Worm (Caenorhabditis elegans) whole organism, late embryonic: ENCODE data around the gene B0244.7.

Experiments
- C08G9.2 ChIP-seq: sonication (generic microtip); optimal IDR thresholded peaks from 2 replicates; lab custom pipeline; 2016; ENCODE audit warnings: mild to moderate bottlenecking, missing genetic modification characterization, moderate library complexity, missing compliant biosample characterization
- C38D4.7 ChIP-seq: fragments of 200-800 bp; sonication (Bioruptor generic); optimal IDR thresholded peaks from 2 replicates; lab custom pipeline; 2018; ENCODE audit warnings: mild to moderate bottlenecking, missing genetic modification characterization, moderate library complexity, missing compliant biosample characterization
- F13H6.1 ChIP-seq: sonication (generic microtip); optimal IDR thresholded peaks from 2 replicates; lab custom pipeline; 2016; ENCODE audit warnings: missing genetic modification characterization, missing compliant biosample characterization
- K02D7.2 ChIP-seq: sonication (generic microtip); optimal IDR thresholded peaks from 2 replicates; lab custom pipeline; 2017; ENCODE audit warnings: mild to moderate bottlenecking, missing genetic modification characterization, missing compliant biosample characterization
- K09A11.1 ChIP-seq: sonication (generic microtip); optimal IDR thresholded peaks from 2 replicates; lab custom pipeline; 2017; ENCODE audit warnings: antibody characterized with exemption, mild to moderate bottlenecking, missing genetic modification characterization, missing compliant biosample characterization; ENCODE audit not compliant: insufficient read depth
- T23F11.4 ChIP-seq: fragments of 200-800 bp; sonication (Bioruptor generic); optimal IDR thresholded peaks from 2 replicates; lab custom pipeline; 2018; ENCODE audit warnings: mild to moderate bottlenecking, missing genetic modification characterization, missing compliant biosample characterization
- Y22D7AL.16 ChIP-seq: sonication (generic microtip); optimal IDR thresholded peaks from 2 replicates; lab custom pipeline; 2016; ENCODE audit warnings: missing genetic modification characterization, missing compliant biosample characterization
- ahr-1 ChIP-seq: sonication (generic microtip); optimal IDR thresholded peaks from 2 replicates; lab custom pipeline; 2016; ENCODE audit warnings: missing genetic modification characterization, missing compliant biosample characterization
- ceh-18 ChIP-seq: sonication (generic microtip); optimal IDR thresholded peaks from 2 replicates; lab custom pipeline; 2016; ENCODE audit warnings: missing genetic modification characterization, missing compliant biosample characterization
- ceh-19 ChIP-seq: fragments of 200-800 bp; sonication (Bioruptor generic); optimal IDR thresholded peaks from 2 replicates; lab custom pipeline; 2018; ENCODE audit warnings: mild to moderate bottlenecking, missing genetic modification characterization, missing compliant biosample characterization
- ceh-22 ChIP-seq: sonication (generic microtip); optimal IDR thresholded peaks from 2 replicates; lab custom pipeline; 2017; ENCODE audit warnings: missing biosample characterization, missing genetic modification characterization
- ceh-24 ChIP-seq: sonication (generic microtip); optimal IDR thresholded peaks from 2 replicates; lab custom pipeline; 2016; ENCODE audit warnings: mild to moderate bottlenecking, missing genetic modification characterization, missing compliant biosample characterization
- ceh-30 ChIP-seq: fragments of 150-350 bp; optimal IDR thresholded peaks from 2 replicates; lab custom pipeline; 2014; ENCODE audit warnings: missing biosample characterization, missing genetic modification characterization
- ceh-31 ChIP-seq: sonication (generic microtip); optimal IDR thresholded peaks from 2 replicates; lab custom pipeline; 2016; ENCODE audit warnings: missing genetic modification characterization, missing compliant biosample characterization
- ceh-45 ChIP-seq: fragments of 200-800 bp; sonication (Bioruptor generic); IDR thresholded peaks from 2 replicates; pipeline ENCODE4 v1.3.6; 2022; ENCODE audit warnings: missing genetic modification reagents, missing genetic modification characterization, missing compliant biosample characterization
- ceh-6 ChIP-seq: fragments of 200-800 bp; sonication (Bioruptor generic); optimal IDR thresholded peaks from 2 replicates; lab custom pipeline; 2018; ENCODE audit warnings: mild to moderate bottlenecking, missing genetic modification characterization, missing compliant biosample characterization
- che-1 ChIP-seq: sonication (generic microtip); optimal IDR thresholded peaks from 2 replicates; lab custom pipeline; 2016; ENCODE audit warnings: mild to moderate bottlenecking, missing genetic modification characterization, missing compliant biosample characterization
- dmd-4 ChIP-seq: sonication (generic microtip); optimal IDR thresholded peaks from 2 replicates; lab custom pipeline; 2016; ENCODE audit warnings: borderline replicate concordance, missing genetic modification characterization, missing compliant biosample characterization
- dve-1 ChIP-seq: sonication (generic microtip); optimal IDR thresholded peaks from 2 replicates; lab custom pipeline; 2017; ENCODE audit warnings: antibody characterized with exemption, mild to moderate bottlenecking, missing genetic modification characterization, missing compliant biosample characterization
- elt-2 ChIP-seq: sonication (generic microtip); optimal IDR thresholded peaks from 2 replicates; lab custom pipeline; 2016; ENCODE audit warnings: missing genetic modification reagents, missing genetic modification characterization, missing compliant biosample characterization
- elt-4 ChIP-seq: sonication (generic microtip); optimal IDR thresholded peaks from 2 replicates; lab custom pipeline; 2016; ENCODE audit warnings: missing genetic modification characterization, missing compliant biosample characterization
- ets-4 ChIP-seq: sonication (generic microtip); optimal IDR thresholded peaks from 2 replicates; lab custom pipeline; 2016; ENCODE audit warnings: missing genetic modification characterization, missing compliant biosample characterization
- fkh-10 ChIP-seq: fragments of 150-350 bp; optimal IDR thresholded peaks from 2 replicates; lab custom pipeline; 2014; ENCODE audit warnings: missing biosample characterization, missing genetic modification reagents, missing genetic modification characterization
- fkh-6 ChIP-seq: sonication (generic microtip); optimal IDR thresholded peaks from 2 replicates; lab custom pipeline; 2016; ENCODE audit warnings: missing genetic modification characterization, missing compliant biosample characterization
- hlh-30 ChIP-seq: sonication (generic microtip); optimal IDR thresholded peaks from 2 replicates; lab custom pipeline; 2017; ENCODE audit warnings: antibody characterized with exemption, missing genetic modification characterization, missing compliant biosample characterization; ENCODE audit not compliant: insufficient read depth
- hlh-6 ChIP-seq: sonication (generic microtip); optimal IDR thresholded peaks from 2 replicates; lab custom pipeline; 2016; ENCODE audit warnings: missing genotype, missing genetic modification characterization, missing compliant biosample characterization
- hlh-8 ChIP-seq: sonication (generic microtip); optimal IDR thresholded peaks from 2 replicates; lab custom pipeline; 2016; ENCODE audit warnings: missing genotype, missing genetic modification characterization, missing compliant biosample characterization
- lim-6 ChIP-seq: sonication (generic microtip); optimal IDR thresholded peaks from 2 replicates; lab custom pipeline; 2016; ENCODE audit warnings: missing genetic modification characterization, missing compliant biosample characterization
- lin-11 ChIP-seq: fragments of 200-800 bp; sonication (Bioruptor generic); optimal IDR thresholded peaks from 2 replicates; lab custom pipeline; 2018; ENCODE audit warnings: mild to moderate bottlenecking, missing genetic modification characterization, missing compliant biosample characterization
- madf-2 ChIP-seq: sonication (generic microtip); optimal IDR thresholded peaks from 2 replicates; lab custom pipeline; 2017; ENCODE audit warnings: missing genetic modification characterization, missing compliant biosample characterization
- nfya-1 ChIP-seq: sonication (generic microtip); optimal IDR thresholded peaks from 2 replicates; lab custom pipeline; 2017; ENCODE audit warnings: missing genetic modification characterization, mild to moderate bottlenecking, missing compliant biosample characterization, antibody characterized with exemption, moderate library complexity
- nhr-11 ChIP-seq: fragments of 150-350 bp; optimal IDR thresholded peaks from 2 replicates; lab custom pipeline; 2014; ENCODE audit warnings: missing biosample characterization, missing genetic modification characterization
- nhr-232 ChIP-seq: sonication (generic microtip); optimal IDR thresholded peaks from 2 replicates; lab custom pipeline; 2016; ENCODE audit warnings: missing genetic modification characterization, missing compliant biosample characterization
- npax-4 ChIP-seq: sonication (generic microtip); optimal IDR thresholded peaks from 2 replicates; lab custom pipeline; 2016; ENCODE audit warnings: missing genetic modification characterization, missing compliant biosample characterization
- pat-9 ChIP-seq: fragments of 200-800 bp; sonication (Bioruptor generic); optimal IDR thresholded peaks from 2 replicates; lab custom pipeline; 2018; ENCODE audit warnings: mild to moderate bottlenecking, missing genetic modification characterization, moderate library complexity, missing compliant biosample characterization
- pax-1 ChIP-seq: fragments of 150-350 bp; optimal IDR thresholded peaks from 2 replicates; lab custom pipeline; 2014; ENCODE audit warnings: missing biosample characterization, missing genetic modification characterization
- pha-2 ChIP-seq: sonication (generic microtip); optimal IDR thresholded peaks from 2 replicates; lab custom pipeline; 2017; ENCODE audit warnings: mild to moderate bottlenecking, missing genetic modification characterization, missing compliant biosample characterization
- pha-4 ChIP-seq: fragments of 150-350 bp; optimal IDR thresholded peaks from 2 replicates; lab custom pipeline; 2018; ENCODE audit warnings: missing biosample characterization, missing genetic modification reagents, missing genetic modification characterization
- pqm-1 ChIP-seq: sonication (generic microtip); optimal IDR thresholded peaks from 2 replicates; lab custom pipeline; 2016; ENCODE audit warnings: missing genetic modification characterization, missing compliant biosample characterization
- pros-1 ChIP-seq: fragments of 150-350 bp; optimal IDR thresholded peaks from 2 replicates; lab custom pipeline; 2014; ENCODE audit warnings: missing biosample characterization, missing genetic modification reagents, missing genetic modification characterization
- ref-2 ChIP-seq: sonication (generic microtip); optimal IDR thresholded peaks from 2 replicates; lab custom pipeline; 2016; ENCODE audit warnings: missing genetic modification characterization, missing compliant biosample characterization
- sdc-2 ChIP-seq: sonication (generic microtip); optimal IDR thresholded peaks from 2 replicates; lab custom pipeline; 2016; ENCODE audit warnings: missing genotype, missing genetic modification characterization, missing compliant biosample characterization
- sox-2 ChIP-seq: fragments of 200-800 bp; sonication (Bioruptor generic); IDR thresholded peaks from 2 replicates; pipeline ENCODE4 v1.3.6; 2022; ENCODE audit warnings: missing genetic modification reagents, missing genetic modification characterization, missing compliant biosample characterization
- sox-4 ChIP-seq: sonication (generic microtip); optimal IDR thresholded peaks from 2 replicates; lab custom pipeline; 2017; ENCODE audit warnings: mild to moderate bottlenecking, missing genetic modification characterization, inconsistent platforms, missing compliant biosample characterization
- syd-9 ChIP-seq: sonication (generic microtip); optimal IDR thresholded peaks from 2 replicates; lab custom pipeline; 2016; ENCODE audit warnings: mild to moderate bottlenecking, missing genetic modification characterization, moderate library complexity, missing compliant biosample characterization
- tbx-7 ChIP-seq: sonication (generic microtip); optimal IDR thresholded peaks from 2 replicates; lab custom pipeline; 2016; ENCODE audit warnings: missing genotype, missing genetic modification characterization, missing compliant biosample characterization
- ttx-3 ChIP-seq: sonication (generic microtip); optimal IDR thresholded peaks from 2 replicates; lab custom pipeline; 2016; ENCODE audit warnings: missing genetic modification reagents, missing genetic modification characterization, missing compliant biosample characterization
- unc-3 ChIP-seq, 2 experiments: fragments of 200-800 bp in 1 of 2; sonication (Bioruptor generic) in 1 of 2; sonication (generic microtip) in 1 of 2; conservative IDR thresholded peaks in 1 of 2; optimal IDR thresholded peaks in 1 of 2; 2 replicates each; pipeline versions ENCODE4 v1.3.6 to Lab custom; 2016 to 2022; ENCODE audit warnings: missing compliant biosample characterization in 2 of 2, missing genetic modification characterization in 2 of 2, missing genetic modification reagents in 1 of 2
- unc-42 ChIP-seq: sonication (generic microtip); optimal IDR thresholded peaks from 2 replicates; lab custom pipeline; 2016; ENCODE audit warnings: missing genotype, missing genetic modification characterization, missing compliant biosample characterization
- zip-5 ChIP-seq: sonication (generic microtip); optimal IDR thresholded peaks from 2 replicates; lab custom pipeline; 2016; ENCODE audit warnings: missing genetic modification characterization, missing compliant biosample characterization
- ztf-16 ChIP-seq: sonication (generic microtip); optimal IDR thresholded peaks from 2 replicates; lab custom pipeline; 2017; ENCODE audit warnings: missing genetic modification characterization, missing compliant biosample characterization

The B0244.7 gene

DNA sequence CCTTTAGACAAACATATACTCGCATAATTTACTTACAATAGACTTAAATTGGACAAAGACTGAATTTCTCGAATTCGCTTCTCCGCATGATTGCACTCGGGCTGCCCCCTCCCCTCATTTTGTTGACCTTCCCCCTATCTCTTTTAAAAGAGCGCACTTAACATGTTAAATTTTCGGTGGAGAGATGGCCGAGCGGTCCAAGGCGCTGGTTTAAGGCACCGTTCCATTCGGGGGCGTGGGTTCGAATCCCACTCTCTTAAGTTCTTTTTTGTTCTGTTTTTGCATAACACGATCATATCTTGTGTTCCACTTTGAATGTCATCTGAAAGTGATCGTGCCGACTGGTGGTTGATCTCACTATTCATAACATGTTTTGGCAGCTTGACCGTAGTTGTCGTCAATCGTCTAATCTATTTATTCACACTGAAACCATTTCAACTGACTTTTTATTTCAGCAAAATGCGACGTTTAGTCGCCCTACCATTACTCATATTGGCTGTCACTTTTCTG, 38.5 kb downstream of the B0244.7 start, which contains the start of gene cutl-23 (continued):
- peak; percentile 23 for TF ChIP-seq nfya-1 (tag; lab: Kevin White, UChicago)
- TF ChIP-seq hlh-30 (tag; lab: Kevin White, UChicago), result no peak
- no peak for TF ChIP-seq elt-2
- TF ChIP-seq sox-2 (GFP tag; lab: Robert Waterston, UW), result peak; percentile 5; the same call in 1 of the 2 replicates
- no peak for TF ChIP-seq ceh-22 (tag; lab: Kevin White, UChicago)
- no peak for TF ChIP-seq nhr-11
- 0 out of 2 replicates have a peak, but pooled peaks have one; percentile 16 for TF ChIP-seq unc-3 (GFP tag; conservative IDR thresholded peaks at IDR 0.05; lab: Robert Waterston, UW)
- TF ChIP-seq unc-3 (tag; optimal IDR thresholded peaks at IDR 0.05; lab: Kevin White, UChicago), result no peak
- peak; percentile 19 for TF ChIP-seq C38D4.7
- no peak for TF ChIP-seq dve-1 (tag; lab: Kevin White, UChicago)
- TF ChIP-seq nhr-232 (tag; lab: Kevin White, UChicago), result peak; percentile 35
- TF ChIP-seq fkh-6 (tag; lab: Kevin White, UChicago), result peak; percentile 33
- no peak for TF ChIP-seq ceh-24
- peak; percentile 40 for TF ChIP-seq K02D7.2 (tag; lab: Kevin White, UChicago)
- TF ChIP-seq sox-4 (tag; lab: Kevin White, UChicago), result peak; percentile 58
- TF ChIP-seq C08G9.2 (tag; lab: Kevin White, UChicago), result peak; percentile 19
- peak; percentile 59 for TF ChIP-seq ceh-6 (GFP tag; lab: Kevin White, UChicago)
- peak; percentile 80 for TF ChIP-seq hlh-6 (tag; lab: Kevin White, UChicago)
- no peak for TF ChIP-seq zip-5 (tag; lab: Kevin White, UChicago)
- no peak for TF ChIP-seq ceh-19 (GFP tag; lab: Kevin White, UChicago)
- no peak for TF ChIP-seq ahr-1
- peak; percentile 41 for TF ChIP-seq sdc-2 (tag; lab: Kevin White, UChicago)
- TF ChIP-seq ref-2 (tag; lab: Kevin White, UChicago), result no peak
- no peak for TF ChIP-seq elt-4
- no peak for TF ChIP-seq ttx-3
- TF ChIP-seq lin-11 (tag; lab: Kevin White, UChicago), result peak; percentile 27
- no peak for TF ChIP-seq npax-4 (tag; lab: Kevin White, UChicago)
- TF ChIP-seq pha-2, result peak; percentile 26
- peak; percentile 57 for TF ChIP-seq dmd-4 (tag; lab: Kevin White, UChicago)
- no peak for TF ChIP-seq ceh-30
- TF ChIP-seq Y22D7AL.16 (tag; lab: Kevin White, UChicago), result peak; percentile 38
- TF ChIP-seq K09A11.1 (tag; lab: Kevin White, UChicago), result no peak
- TF ChIP-seq madf-2 (tag; lab: Kevin White, UChicago), result peak; percentile 28
- TF ChIP-seq ceh-45, result peak; percentile 9; the same call in 1 of the 2 replicates
- peak; percentile 39 for TF ChIP-seq syd-9 (tag; lab: Kevin White, UChicago)
- no peak for TF ChIP-seq lim-6 (tag; lab: Kevin White, UChicago)
- peak; percentile 50 for TF ChIP-seq ets-4 (tag; lab: Kevin White, UChicago)
- no peak for TF ChIP-seq unc-42 (tag; lab: Kevin White, UChicago)
- no peak for TF ChIP-seq pha-4 (tag; lab: Kevin White, UChicago)
- peak; percentile 50 for TF ChIP-seq ceh-31 (tag; lab: Kevin White, UChicago)
- peak; percentile 65 for TF ChIP-seq T23F11.4
- TF ChIP-seq ceh-18 (tag; lab: Kevin White, UChicago), result no peak
- peak; percentile 23 for TF ChIP-seq pat-9 (tag; lab: Kevin White, UChicago)
- TF ChIP-seq tbx-7 (tag; lab: Kevin White, UChicago), result no peak
- peak; percentile 27 for TF ChIP-seq F13H6.1 (tag; lab: Kevin White, UChicago)
- TF ChIP-seq ztf-16 (tag; lab: Kevin White, UChicago), result peak; percentile 61
- TF ChIP-seq che-1 (tag; lab: Kevin White, UChicago), result peak; percentile 59
- TF ChIP-seq pqm-1, result no peak
- TF ChIP-seq hlh-8 (tag; lab: Kevin White, UChicago), result no peak
- TF ChIP-seq pax-1, result no peak
- TF ChIP-seq pros-1 (tag; lab: Kevin White, UChicago), result no peak
- no peak for TF ChIP-seq fkh-10 (GFP tag; lab: Kevin White, UChicago)
